Worm (Caenorhabditis elegans): Measurements from ENCODE around the gene lad-2.
A peak's percentile ranks its signal among the peaks of the same experiment; 100 is the strongest.

The lad-2 gene

DNA sequence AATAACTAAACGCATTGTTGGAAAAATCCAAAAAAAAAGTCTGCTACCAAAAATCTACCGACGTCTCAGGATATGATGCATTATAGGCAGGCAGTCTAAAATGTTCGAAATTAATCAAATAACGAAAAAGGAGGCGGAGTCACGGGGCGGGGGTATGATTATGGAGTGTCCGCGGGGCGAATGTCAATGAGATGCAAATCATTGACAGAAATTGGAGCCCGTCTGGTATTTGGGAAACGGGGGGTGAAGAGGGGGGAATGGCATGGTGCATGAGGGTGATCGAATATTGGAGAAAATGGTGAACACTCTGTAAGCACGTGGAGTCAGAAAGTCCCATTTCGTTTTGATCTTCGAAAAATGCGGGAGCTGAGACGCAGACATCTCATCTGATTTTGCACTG, at the start of gene lad-2:
Gene lad-2 (minus strand): TSS at position 101 of the 400 bp plus-strand sequence.
- no peak for TF ChIP-seq set-16 (GFP tag; IDR thresholded peaks at IDR 0.05)
- TF ChIP-seq arid-1 (GFP tag; conservative IDR thresholded peaks at IDR 0.05), result no peak
- no peak for TF ChIP-seq lim-7 (GFP tag; IDR thresholded peaks at IDR 0.05)
- TF ChIP-seq daf-16 (GFP tag; optimal IDR thresholded peaks at IDR 0.05), result no peak
- TF ChIP-seq daf-16 (tag; optimal IDR thresholded peaks at IDR 0.05), result no peak
- no peak for TF ChIP-seq nhr-6 (tag; optimal IDR thresholded peaks at IDR 0.05)
- no peak for TF ChIP-seq zip-11 (GFP tag; IDR thresholded peaks at IDR 0.05)
- TF ChIP-seq spr-1 (tag; optimal IDR thresholded peaks at IDR 0.05), result no peak
- no peak for TF ChIP-seq nhr-237 (tag; optimal IDR thresholded peaks at IDR 0.05)
- no peak for TF ChIP-seq F37D6.2 (tag; optimal IDR thresholded peaks at IDR 0.05)
- no peak for TF ChIP-seq nhr-28 (tag; optimal IDR thresholded peaks at IDR 0.05)
- no peak for TF ChIP-seq Y75B8A.6 (GFP tag; IDR thresholded peaks at IDR 0.05)
- no peak for TF ChIP-seq T26A8.4 (GFP tag; IDR thresholded peaks at IDR 0.05)
- TF ChIP-seq zip-2 (tag; optimal IDR thresholded peaks at IDR 0.05), result no peak

DNA sequence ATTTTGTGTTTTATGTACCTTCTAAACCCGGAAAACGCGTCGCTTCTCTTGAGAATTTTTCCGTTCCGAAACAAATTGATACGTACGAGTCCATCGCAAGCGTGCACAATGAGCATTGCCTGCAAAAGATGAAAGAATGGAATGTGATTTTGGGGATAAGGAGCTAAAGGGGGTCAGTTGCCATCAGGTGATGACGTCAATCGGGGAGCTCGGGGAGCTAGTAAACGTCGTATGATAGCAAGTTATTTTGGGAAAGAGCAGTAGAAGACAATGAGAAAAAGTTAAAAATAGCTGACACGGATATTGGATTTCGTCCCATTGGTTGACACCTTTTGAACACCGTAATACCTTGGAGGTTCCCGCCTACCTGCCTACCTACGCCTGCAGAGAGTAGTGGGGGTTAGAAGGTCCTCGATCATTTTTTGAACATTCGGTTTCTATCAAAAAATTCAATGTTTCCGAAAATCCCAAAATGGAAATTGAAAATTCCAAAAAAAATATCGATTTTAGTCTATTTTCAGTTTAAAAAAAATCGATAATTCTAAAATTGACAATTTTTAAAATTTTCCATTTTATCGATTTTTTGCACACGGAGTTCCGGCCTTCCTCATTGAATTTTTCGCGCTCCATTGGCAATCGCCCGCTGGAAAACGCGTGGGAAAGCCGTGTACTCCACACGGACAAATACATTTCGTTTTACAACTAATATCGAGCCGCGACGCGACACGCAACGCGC, 47.8 kb upstream of the lad-2 start:
- no peak for TF ChIP-seq R02D3.7 (tag; optimal IDR thresholded peaks at IDR 0.05)
- TF ChIP-seq nhr-11 (tag; optimal IDR thresholded peaks at IDR 0.05), result peak; percentile 20
- no peak for TF ChIP-seq ceh-32 (tag; optimal IDR thresholded peaks at IDR 0.05; ENCODE audit: poor library complexity)
- TF ChIP-seq daf-16 (GFP tag; optimal IDR thresholded peaks at IDR 0.05), result peak in 1 of 2 experiments; percentile 12
- no peak for TF ChIP-seq daf-16 (tag; optimal IDR thresholded peaks at IDR 0.05)
- TF ChIP-seq hlh-30 (tag; optimal IDR thresholded peaks at IDR 0.05; ENCODE audit: insufficient read depth), result peak; percentile 1
- TF ChIP-seq ceh-28 (tag; optimal IDR thresholded peaks at IDR 0.05), result peak; percentile 57
- no peak for TF ChIP-seq ctbp-1 (GFP tag; IDR thresholded peaks at IDR 0.05)

DNA sequence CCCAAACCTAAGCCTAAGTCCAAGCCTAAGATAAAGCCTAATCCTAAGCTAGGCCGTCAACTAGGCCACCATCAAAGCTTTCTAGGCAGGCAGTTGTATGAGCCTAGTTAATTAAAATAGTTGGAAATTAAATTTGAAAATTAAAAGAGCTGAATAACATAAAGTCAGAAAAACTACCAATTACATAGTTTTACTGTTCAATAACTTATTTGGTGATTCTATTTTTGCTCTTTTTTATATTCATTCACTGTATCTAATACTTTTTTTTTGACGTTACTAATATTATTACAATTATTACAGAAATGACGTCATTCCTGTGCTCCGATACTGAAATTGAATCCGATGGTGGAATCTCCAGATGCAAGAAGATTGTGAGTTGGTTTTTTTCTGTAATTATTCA, 41.2 kb upstream of the lad-2 start, which contains the start of gene lin-22:
Gene lin-22 (plus strand): TSS at position 301 of the 400 bp plus-strand sequence.
- no peak for TF ChIP-seq ceh-82 (tag; optimal IDR thresholded peaks at IDR 0.05)
- TF ChIP-seq unc-62 (GFP tag; optimal IDR thresholded peaks at IDR 0.05 in 1 of 2), result no peak
- TF ChIP-seq unc-62 (tag; optimal IDR thresholded peaks at IDR 0.05), result no peak
- no peak for TF ChIP-seq lin-39 (tag; optimal IDR thresholded peaks at IDR 0.05)
- TF ChIP-seq mep-1 (tag; optimal IDR thresholded peaks at IDR 0.05), result no peak
- no peak for TF ChIP-seq dmd-8 (GFP tag; IDR thresholded peaks at IDR 0.05)
- no peak for TF ChIP-seq rbr-2 (tag; optimal IDR thresholded peaks at IDR 0.05)
- no peak for TF ChIP-seq dve-1 (tag; optimal IDR thresholded peaks at IDR 0.05; ENCODE audit: insufficient read depth)
- no peak for TF ChIP-seq lir-3 (tag; optimal IDR thresholded peaks at IDR 0.05)
- TF ChIP-seq ama-1 (optimal IDR thresholded peaks at IDR 0.05), result no peak
- no peak for TF ChIP-seq aha-1 (tag)
- no peak for TF ChIP-seq nhr-25 (tag; optimal IDR thresholded peaks at IDR 0.05; ENCODE audit: borderline replicate concordance, insufficient read depth)
- TF ChIP-seq cey-2 (tag; optimal IDR thresholded peaks at IDR 0.05; ENCODE audit: borderline replicate concordance, insufficient read depth), result no peak

DNA sequence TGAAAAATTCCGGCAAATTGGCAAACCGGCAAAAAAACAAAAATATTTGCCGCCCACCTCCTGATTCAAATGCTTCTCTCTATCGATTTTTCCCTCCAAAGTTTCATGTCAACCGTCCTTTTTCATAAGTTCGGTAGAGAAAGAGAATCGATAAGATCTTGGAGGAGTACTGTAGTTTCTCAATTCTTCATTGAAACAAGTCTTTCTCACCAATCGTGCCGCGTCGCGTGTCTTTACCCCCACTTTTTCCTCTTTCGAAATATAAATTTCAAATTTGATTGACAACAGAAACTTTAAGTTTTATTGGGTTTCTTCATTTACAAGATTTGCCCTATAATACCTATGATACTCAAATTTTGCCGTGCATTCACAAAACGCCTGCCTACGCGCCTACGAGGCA, 40.3 kb upstream of the lad-2 start:
- TF ChIP-seq lsy-2 (tag; optimal IDR thresholded peaks at IDR 0.05), result peak in 1 of 2 experiments; percentile 38
- no peak for TF ChIP-seq sdz-12 (GFP tag; optimal IDR thresholded peaks at IDR 0.05)

DNA sequence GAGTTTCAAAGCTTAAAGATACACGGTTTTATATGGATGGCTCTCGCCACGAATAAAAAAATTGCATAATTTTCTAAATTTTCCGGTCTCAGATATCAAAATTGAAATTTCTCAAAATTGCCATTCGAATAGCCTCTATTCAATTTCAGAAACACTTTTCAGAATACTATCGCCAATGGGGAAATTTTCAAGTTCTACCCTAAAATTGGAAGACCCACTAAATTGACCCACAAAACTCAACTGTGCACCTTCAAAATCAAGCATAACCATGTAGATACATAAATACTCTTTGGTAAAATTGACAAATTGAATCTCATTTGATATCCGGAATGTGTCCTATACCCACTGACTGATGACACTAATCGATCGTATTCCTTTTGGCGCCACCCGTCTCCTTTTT, 37.9 kb upstream of the lad-2 start:
- peak in 1 of 2 experiments; percentile 91 for TF ChIP-seq unc-62 (GFP tag; optimal IDR thresholded peaks at IDR 0.05 in 1 of 2)
- no peak for TF ChIP-seq unc-62 (tag; optimal IDR thresholded peaks at IDR 0.05)
- no peak for TF ChIP-seq F44E2.7 (GFP tag; IDR thresholded peaks at IDR 0.05)
